Worm (Caenorhabditis elegans) whole organism, mixed stage, embryonic: ENCODE results near the gene str-134.
A peak's percentile ranks its signal among the peaks of the same experiment; 100 is the strongest.

ENCODE experiments used
- M03D4.4 ChIP-seq: sonication (generic microtip); optimal IDR thresholded peaks from 2 replicates; lab custom pipeline; 2017; ENCODE audit warnings: mild to moderate bottlenecking, missing genetic modification characterization, missing compliant biosample characterization
- bed-3 ChIP-seq: fragments of 200-800 bp; sonication (Bioruptor generic); optimal IDR thresholded peaks from 3 replicates; lab custom pipeline; 2018; ENCODE audit warnings: mild to moderate bottlenecking, missing genetic modification characterization, moderate library complexity, missing compliant biosample characterization
- blmp-1 ChIP-seq: fragments of 150-350 bp; optimal IDR thresholded peaks from 2 replicates; lab custom pipeline; 2014; ENCODE audit warnings: missing biosample characterization, missing genetic modification characterization
- ceh-39 ChIP-seq: fragments of 150-350 bp; optimal IDR thresholded peaks from 2 replicates; lab custom pipeline; 2014; ENCODE audit warnings: missing biosample characterization, missing genetic modification characterization
- ceh-83 ChIP-seq: fragments of 200-800 bp; sonication (Bioruptor generic); optimal IDR thresholded peaks from 2 replicates; lab custom pipeline; 2018; ENCODE audit warnings: mild to moderate bottlenecking, missing genetic modification characterization, missing compliant biosample characterization
- ces-1 ChIP-seq: fragments of 150-350 bp; optimal IDR thresholded peaks from 2 replicates; lab custom pipeline; 2014; ENCODE audit warnings: missing biosample characterization, missing genetic modification reagents, missing genetic modification characterization
- cnd-1 ChIP-seq: fragments of 200-800 bp; sonication (Bioruptor generic); optimal IDR thresholded peaks from 2 replicates; lab custom pipeline; 2018; ENCODE audit warnings: mild to moderate bottlenecking, missing genetic modification characterization, missing compliant biosample characterization
- elt-1 ChIP-seq: sonication (generic microtip); optimal IDR thresholded peaks from 2 replicates; lab custom pipeline; 2017; ENCODE audit warnings: missing genetic modification characterization, mild to moderate bottlenecking, missing compliant biosample characterization, antibody characterized with exemption, moderate library complexity, borderline replicate concordance; ENCODE audit not compliant: insufficient read depth
- elt-3 ChIP-seq: fragments of 150-350 bp; optimal IDR thresholded peaks from 2 replicates; lab custom pipeline; 2014; ENCODE audit warnings: missing biosample characterization, missing genetic modification characterization
- flh-1 ChIP-seq: fragments of 200-800 bp; sonication (Bioruptor generic); optimal IDR thresholded peaks from 2 replicates; lab custom pipeline; 2018; ENCODE audit warnings: mild to moderate bottlenecking, missing genetic modification characterization, moderate library complexity, missing compliant biosample characterization
- ham-2 ChIP-seq: fragments of 200-800 bp; sonication (Bioruptor generic); optimal IDR thresholded peaks from 2 replicates; lab custom pipeline; 2018; ENCODE audit warnings: mild to moderate bottlenecking, missing genetic modification characterization, missing compliant biosample characterization
- hlh-1 ChIP-seq: fragments of 150-350 bp; optimal IDR thresholded peaks from 2 replicates; lab custom pipeline; 2014; ENCODE audit warnings: missing biosample characterization, missing genetic modification reagents, missing genetic modification characterization
- lin-13 ChIP-seq: fragments of 150-350 bp; optimal IDR thresholded peaks from 2 replicates; lab custom pipeline; 2014; ENCODE audit warnings: missing biosample characterization, missing genetic modification characterization
- lin-32 ChIP-seq: fragments of 200-800 bp; sonication (Bioruptor generic); optimal IDR thresholded peaks from 2 replicates; lab custom pipeline; 2018; ENCODE audit warnings: mild to moderate bottlenecking, missing genetic modification characterization, missing compliant biosample characterization
- mab-5 ChIP-seq: fragments of 150-350 bp; optimal IDR thresholded peaks from 2 replicates; lab custom pipeline; 2014; ENCODE audit warnings: missing biosample characterization, missing genetic modification characterization
- mep-1 ChIP-seq: fragments of 150-350 bp; optimal IDR thresholded peaks from 2 replicates; lab custom pipeline; 2017; ENCODE audit warnings: missing biosample characterization, missing genetic modification reagents, missing genetic modification characterization, inconsistent platforms
- mls-2 ChIP-seq: sonication (generic microtip); optimal IDR thresholded peaks from 2 replicates; lab custom pipeline; 2016; ENCODE audit warnings: mild to moderate bottlenecking, missing genetic modification characterization, moderate library complexity, missing compliant biosample characterization
- nhr-12 ChIP-seq: fragments of 150-350 bp; optimal IDR thresholded peaks from 2 replicates; lab custom pipeline; 2014; ENCODE audit warnings: missing biosample characterization, missing genetic modification characterization
- nhr-2 ChIP-seq: fragments of 150-350 bp; optimal IDR thresholded peaks from 2 replicates; lab custom pipeline; 2014; ENCODE audit warnings: missing biosample characterization, missing genetic modification characterization
- nhr-237 ChIP-seq: fragments of 150-350 bp; optimal IDR thresholded peaks from 2 replicates; lab custom pipeline; 2014; ENCODE audit warnings: missing biosample characterization, missing genetic modification characterization
- pha-4 ChIP-seq: fragments of 150-350 bp; optimal IDR thresholded peaks from 2 replicates; lab custom pipeline; 2018; ENCODE audit warnings: missing biosample characterization, missing genetic modification reagents, missing genetic modification characterization
- sem-2 ChIP-seq: fragments of 200-800 bp; sonication (Bioruptor generic); optimal IDR thresholded peaks from 2 replicates; lab custom pipeline; 2018; ENCODE audit warnings: mild to moderate bottlenecking, missing genetic modification characterization, missing compliant biosample characterization
- snpc-4 ChIP-seq: fragments of 150-350 bp; optimal IDR thresholded peaks from 2 replicates; lab custom pipeline; 2014; ENCODE audit warnings: missing biosample characterization, missing genetic modification characterization
- sptf-1 ChIP-seq: sonication (generic microtip); optimal IDR thresholded peaks from 2 replicates; lab custom pipeline; 2017; ENCODE audit warnings: mild to moderate bottlenecking, missing genetic modification characterization, moderate library complexity, missing compliant biosample characterization
- tbx-8 ChIP-seq: fragments of 200-800 bp; sonication (Bioruptor generic); optimal IDR thresholded peaks from 2 replicates; lab custom pipeline; 2018; ENCODE audit warnings: mild to moderate bottlenecking, missing genetic modification characterization, moderate library complexity, missing compliant biosample characterization
- unc-120 ChIP-seq: sonication (generic microtip); optimal IDR thresholded peaks from 2 replicates; lab custom pipeline; 2017; ENCODE audit warnings: missing genetic modification characterization, missing compliant biosample characterization; ENCODE audit not compliant: poor library complexity, severe bottlenecking
- unc-39 ChIP-seq: fragments of 150-350 bp; optimal IDR thresholded peaks from 2 replicates; lab custom pipeline; 2014; ENCODE audit warnings: missing biosample characterization, missing genetic modification characterization
- unc-62 ChIP-seq: fragments of 150-350 bp; optimal IDR thresholded peaks from 2 replicates; lab custom pipeline; 2014; ENCODE audit warnings: missing biosample characterization, missing genetic modification reagents, missing genetic modification characterization
- zip-8 ChIP-seq: fragments of 150-350 bp; optimal IDR thresholded peaks from 2 replicates; lab custom pipeline; 2014; ENCODE audit warnings: missing biosample characterization, missing genetic modification characterization

Gene str-134

ce11 chrV:743348-743747, at the start of gene str-134:
Gene str-134 (plus strand): TSS chrV:743648.
- TF ChIP-seq tbx-8 (GFP tag; lab: Kevin White, UChicago) (no peak), ham-2 (GFP tag; lab: Kevin White, UChicago) (no peak), sem-2 (GFP tag; lab: Kevin White, UChicago) (no peak), flh-1 (GFP tag; lab: Kevin White, UChicago) (no peak), M03D4.4 (no peak), lin-32 (GFP tag; lab: Kevin White, UChicago) (no peak), ceh-39 (tag; lab: Kevin White, UChicago) (no peak), cnd-1 (no peak)

- TF ChIP-seq ceh-39 (tag; lab: Kevin White, UChicago), result no peak
- TF ChIP-seq M03D4.4, result no peak
- no peak for TF ChIP-seq pha-4
- no peak for TF ChIP-seq nhr-12 (tag; lab: Kevin White, UChicago)
- no peak for TF ChIP-seq zip-8 (tag; lab: Kevin White, UChicago)
- no peak for TF ChIP-seq blmp-1
- TF ChIP-seq unc-120 (tag; lab: Kevin White, UChicago), result no peak
- TF ChIP-seq unc-62 (GFP tag; lab: Kevin White, UChicago), result no peak
- no peak for TF ChIP-seq bed-3
- no peak for TF ChIP-seq elt-1
- no peak for TF ChIP-seq unc-39
- no peak for TF ChIP-seq nhr-2 (tag; lab: Kevin White, UChicago)
- no peak for TF ChIP-seq lin-13
- TF ChIP-seq cnd-1, result no peak
- TF ChIP-seq, all 35 proteins: peak for 0
Measured at ce11 chrV:694625-695024, 48.8 kb upstream of the str-134 start, which contains the start of gene srj-53. Gene srj-53 (minus strand): TSS chrV:694725.

- TF ChIP-seq cnd-1, result no peak
- no peak for TF ChIP-seq flh-1 (GFP tag; lab: Kevin White, UChicago)
- TF ChIP-seq M03D4.4, result no peak
- TF ChIP-seq lin-32 (GFP tag; lab: Kevin White, UChicago), result no peak
- no peak for TF ChIP-seq ces-1 (GFP tag; lab: Kevin White, UChicago)
- no peak for TF ChIP-seq mls-2
- TF ChIP-seq bed-3, result no peak
- no peak for TF ChIP-seq nhr-12 (tag; lab: Kevin White, UChicago)
- no peak for TF ChIP-seq mab-5 (tag; lab: Kevin White, UChicago)
- TF ChIP-seq ceh-83 (GFP tag; lab: Kevin White, UChicago), result no peak
- no peak for TF ChIP-seq ceh-39 (tag; lab: Kevin White, UChicago)
- TF ChIP-seq tbx-8 (GFP tag; lab: Kevin White, UChicago), result no peak
- TF ChIP-seq elt-3 (tag; lab: Kevin White, UChicago), result no peak
- no peak for TF ChIP-seq mep-1 (tag; lab: Kevin White, UChicago)
- no peak for TF ChIP-seq blmp-1
- TF ChIP-seq unc-39, result no peak
- TF ChIP-seq, all 35 proteins: peak for 0
Measured at ce11 chrV:695914-696313, 47.5 kb upstream of the str-134 start, which contains the start of gene srj-52. Gene srj-52 (minus strand): TSS chrV:696014.

- TF ChIP-seq zip-8 (tag; lab: Kevin White, UChicago) (peak; percentile 74), sptf-1 (tag; lab: Kevin White, UChicago) (no peak)
Measured at ce11 chrV:699051-699450, 44.4 kb upstream of the str-134 start.

ce11 chrV:699489-700129, 43.8 kb upstream of the str-134 start, which contains the start of the genes ugt-29 and srx-5:
Gene ugt-29 (minus strand): TSS chrV:699589.
Gene srx-5 (plus strand): TSS chrV:700079.
- TF ChIP-seq nhr-237 (tag; lab: Kevin White, UChicago) (no peak), mab-5 (tag; lab: Kevin White, UChicago) (no peak), mls-2 (no peak), unc-120 (tag; lab: Kevin White, UChicago) (no peak), sem-2 (GFP tag; lab: Kevin White, UChicago) (no peak), zip-8 (tag; lab: Kevin White, UChicago) (no peak), M03D4.4 (no peak), snpc-4 (no peak)
- TF ChIP-seq, all 35 proteins: peak for 0

- TF ChIP-seq mep-1 (tag; lab: Kevin White, UChicago), result no peak
- no peak for TF ChIP-seq hlh-1 (tag; lab: Kevin White, UChicago)
- TF ChIP-seq unc-39, result no peak
- no peak for TF ChIP-seq mab-5 (tag; lab: Kevin White, UChicago)
- no peak for TF ChIP-seq ces-1 (GFP tag; lab: Kevin White, UChicago)
- no peak for TF ChIP-seq snpc-4
- TF ChIP-seq lin-13, result no peak
- TF ChIP-seq pha-4, result no peak
- no peak for TF ChIP-seq bed-3
- TF ChIP-seq nhr-12 (tag; lab: Kevin White, UChicago), result no peak
- no peak for TF ChIP-seq blmp-1
- no peak for TF ChIP-seq cnd-1
Measured at ce11 chrV:702260-702659, 41.2 kb upstream of the str-134 start, which contains the start of gene srbc-37. Gene srbc-37 (plus strand): TSS chrV:702560.
